Fruit fly (Drosophila melanogaster): ENCODE data around the gene ppk5.

ppk5 gene

dm6 chr3L:21509488-21510122 lies 24.9 kb upstream of the ppk5 start (continued):
- TF ChIP-seq Bdp1 (GFP tag; optimal IDR thresholded peaks at IDR 0.05) (no peak), Lpt (GFP tag; optimal IDR thresholded peaks at IDR 0.05) (no peak), CG12299 (tag; optimal IDR thresholded peaks at IDR 0.05) (no peak), scrt (GFP tag; optimal IDR thresholded peaks at IDR 0.05) (peak; percentile 15), CG1529 (GFP tag; optimal IDR thresholded peaks at IDR 0.05) (no peak), CG6689 (GFP tag; IDR thresholded peaks at IDR 0.05) (0 out of 2 replicates have a peak, but pooled peaks have one; percentile 9), HLHmδ (GFP tag; optimal IDR thresholded peaks at IDR 0.05) (no peak), Oaz (GFP tag; IDR thresholded peaks at IDR 0.05) (no peak), CG10209 (GFP tag; optimal IDR thresholded peaks at IDR 0.05) (peak; percentile 57), NFAT (GFP tag; IDR thresholded peaks at IDR 0.05) (no peak), CG8765 (GFP tag; IDR thresholded peaks at IDR 0.05) (no peak), dimm (GFP tag; IDR thresholded peaks at IDR 0.05) (no peak), CG4854 (GFP tag; optimal IDR thresholded peaks at IDR 0.05) (peak; percentile 5), yki (optimal IDR thresholded peaks at IDR 0.05) (no peak), ken (GFP tag; IDR thresholded peaks at IDR 0.05) (no peak), eyg (GFP tag; optimal IDR thresholded peaks at IDR 0.05) (no peak), Camta (GFP tag; optimal IDR thresholded peaks at IDR 0.05) (peak; percentile 23), tap (tag; optimal IDR thresholded peaks at IDR 0.05) (peak; percentile 43), btn (GFP tag; optimal IDR thresholded peaks at IDR 0.05) (peak; percentile 23), chinmo (GFP tag; IDR thresholded peaks at IDR 0.05; ENCODE audit: partially characterized antibody) (no peak), org-1 (GFP tag; optimal IDR thresholded peaks at IDR 0.05) (no peak), z (GFP tag; IDR thresholded peaks at IDR 0.05) (no peak), insv (GFP tag; optimal IDR thresholded peaks at IDR 0.05) (no peak), HLH54F (GFP tag; optimal IDR thresholded peaks at IDR 0.05) (peak; percentile 6), CG31388 (GFP tag; optimal IDR thresholded peaks at IDR 0.05) (no peak), CG6683 (GFP tag; optimal IDR thresholded peaks at IDR 0.05) (no peak), Usf (GFP tag; optimal IDR thresholded peaks at IDR 0.05) (no peak), zfh1 (GFP tag; IDR thresholded peaks at IDR 0.05) (0 out of 3 replicates have a peak, but pooled peaks have one; percentile 34), Side (GFP tag; optimal IDR thresholded peaks at IDR 0.05) (no peak), Sin3A (optimal IDR thresholded peaks at IDR 0.05) (no peak), CG17186 (GFP tag; optimal IDR thresholded peaks at IDR 0.05) (no peak), sd (tag; optimal IDR thresholded peaks at IDR 0.05) (no peak), amos (GFP tag; IDR thresholded peaks at IDR 0.05; ENCODE audit: partially characterized antibody) (no peak), wdn (GFP tag; IDR thresholded peaks at IDR 0.05) (no peak), H2.0 (GFP tag; IDR thresholded peaks at IDR 0.05) (0 out of 2 replicates have a peak, but pooled peaks have one; percentile 32), toy (GFP tag; IDR thresholded peaks at IDR 0.05) (no peak), Poxn (GFP tag; IDR thresholded peaks at IDR 0.05) (no peak), tup (GFP tag; optimal IDR thresholded peaks at IDR 0.05) (no peak), sna (GFP tag; IDR thresholded peaks at IDR 0.05; ENCODE audit: partially characterized antibody) (no peak)

dm6 chr3L:21515823-21516715 lies 18.4 kb upstream of the ppk5 start, which contains the start of the genes SAK and Cdk12:
Gene SAK (minus strand): TSS chr3L:21515887.
Gene Cdk12 (plus strand): TSS chr3L:21516306.
- TF ChIP-seq CG1024 (GFP tag; IDR thresholded peaks at IDR 0.05) = peak; percentile 77
- TF ChIP-seq CG3065 (GFP tag; optimal IDR thresholded peaks at IDR 0.05) = peak; percentile 58
- TF ChIP-seq CG43689 (GFP tag; IDR thresholded peaks at IDR 0.05) = 0 out of 2 replicates have a peak, but pooled peaks have one; percentile 34
- TF ChIP-seq sob (GFP tag; IDR thresholded peaks at IDR 0.05) = peak; percentile 83
- peak; percentile 79 for TF ChIP-seq Aef1 (GFP tag; IDR thresholded peaks at IDR 0.05)
- no peak for TF ChIP-seq cg (GFP tag; optimal IDR thresholded peaks at IDR 0.05)
- no peak for TF ChIP-seq sc (optimal IDR thresholded peaks at IDR 0.05)
- TF ChIP-seq sc (GFP tag; optimal IDR thresholded peaks at IDR 0.05) = peak; percentile 77
- TF ChIP-seq ATbp (GFP tag; optimal IDR thresholded peaks at IDR 0.05) = peak; percentile 40
- TF ChIP-seq NK7.1 (GFP tag; optimal IDR thresholded peaks at IDR 0.05) = peak; percentile 13
- peak; percentile 81 for TF ChIP-seq CG11085 (GFP tag; IDR thresholded peaks at IDR 0.05)
- TF ChIP-seq CG3281 (GFP tag; optimal IDR thresholded peaks at IDR 0.05) = peak; percentile 89
- TF ChIP-seq CG13424 (tag; optimal IDR thresholded peaks at IDR 0.05) = peak; percentile 90

Measured in whole organism, embryonic.